Fruit fly (Drosophila melanogaster): ENCODE results near the gene CG7606.
A peak's percentile ranks its signal among the peaks of the same experiment; 100 is the strongest.

The CG7606 gene

dm6 chr3R:17604198-17604879 lies 8.0 kb downstream of the CG7606 start (continued):
- TF ChIP-seq Doc3 (GFP tag; IDR thresholded peaks at IDR 0.05; ENCODE audit: partially characterized antibody), result no peak
- peak; percentile 22; the same call in 1 of the 2 replicates for TF ChIP-seq CG14667 (GFP tag; IDR thresholded peaks at IDR 0.05)
- peak; percentile 89 for TF ChIP-seq CG12391 (tag; optimal IDR thresholded peaks at IDR 0.05)
- no peak for TF ChIP-seq prd (optimal IDR thresholded peaks at IDR 0.05)
- TF ChIP-seq prd (GFP tag; IDR thresholded peaks at IDR 0.05), result peak; percentile 87
- no peak for TF ChIP-seq Myb (GFP tag; optimal IDR thresholded peaks at IDR 0.05)
- no peak for TF ChIP-seq CG17186 (GFP tag; optimal IDR thresholded peaks at IDR 0.05)
- 0 out of 2 replicates have a peak, but pooled peaks have one; percentile 34 for TF ChIP-seq CG4360 (GFP tag; IDR thresholded peaks at IDR 0.05)
- peak; percentile 54 for TF ChIP-seq Rfx (GFP tag; IDR thresholded peaks at IDR 0.05)
- no peak for TF ChIP-seq toy (GFP tag; IDR thresholded peaks at IDR 0.05)
- TF ChIP-seq hb (GFP tag; IDR thresholded peaks at IDR 0.05; ENCODE audit: partially characterized antibody), result no peak
- peak; percentile 59 for TF ChIP-seq CG10654 (GFP tag; optimal IDR thresholded peaks at IDR 0.05)
- no peak for TF ChIP-seq C15 (GFP tag; IDR thresholded peaks at IDR 0.05)
- TF ChIP-seq repo (GFP tag; optimal IDR thresholded peaks at IDR 0.05), result no peak
- TF ChIP-seq Pdp1 (GFP tag; optimal IDR thresholded peaks at IDR 0.05), result peak; percentile 50 to 93
- peak; percentile 84 for TF ChIP-seq CG3281 (GFP tag; optimal IDR thresholded peaks at IDR 0.05)
- peak; percentile 79 for TF ChIP-seq org-1 (GFP tag; optimal IDR thresholded peaks at IDR 0.05)
- TF ChIP-seq pnt (GFP tag; optimal IDR thresholded peaks at IDR 0.05), result no peak
- TF ChIP-seq fd64A (GFP tag; optimal IDR thresholded peaks at IDR 0.05), result peak; percentile 42
- TF ChIP-seq CG30431 (GFP tag; optimal IDR thresholded peaks at IDR 0.05), result peak; percentile 83
- peak; percentile 91 for TF ChIP-seq CG11504 (tag; optimal IDR thresholded peaks at IDR 0.05)
- TF ChIP-seq gsb-n (tag; optimal IDR thresholded peaks at IDR 0.05), result peak; percentile 84
- TF ChIP-seq CG8089 (GFP tag; optimal IDR thresholded peaks at IDR 0.05), result peak; percentile 6
- peak; percentile 51 for TF ChIP-seq CG4328 (GFP tag; optimal IDR thresholded peaks at IDR 0.05)
- no peak for TF ChIP-seq Tbp (GFP tag; optimal IDR thresholded peaks at IDR 0.05)
- peak; percentile 82 for TF ChIP-seq CG6854 (GFP tag; optimal IDR thresholded peaks at IDR 0.05)
- TF ChIP-seq CG13894 (tag; optimal IDR thresholded peaks at IDR 0.05), result peak; percentile 12
- TF ChIP-seq pzg (GFP tag; optimal IDR thresholded peaks at IDR 0.05), result no peak
- TF ChIP-seq jing (GFP tag; optimal IDR thresholded peaks at IDR 0.05), result peak; percentile 49
- no peak for TF ChIP-seq CkIIα-i1 (GFP tag; IDR thresholded peaks at IDR 0.05)
- TF ChIP-seq CG17802 (tag; optimal IDR thresholded peaks at IDR 0.05), result peak; percentile 57
- TF ChIP-seq Bteb2 (GFP tag; optimal IDR thresholded peaks at IDR 0.05), result no peak
- peak; percentile 89 for TF ChIP-seq Oli (tag; optimal IDR thresholded peaks at IDR 0.05)
- no peak for TF ChIP-seq Hmx (GFP tag; optimal IDR thresholded peaks at IDR 0.05)
- TF ChIP-seq ato (GFP tag; IDR thresholded peaks at IDR 0.05; ENCODE audit: partially characterized antibody), result no peak
- peak; percentile 84 for TF ChIP-seq scrt (GFP tag; optimal IDR thresholded peaks at IDR 0.05)
- no peak for TF ChIP-seq CG6175 (GFP tag; IDR thresholded peaks at IDR 0.05)
- no peak for TF ChIP-seq CG2889 (GFP tag; IDR thresholded peaks at IDR 0.05)
- TF ChIP-seq trh (GFP tag; optimal IDR thresholded peaks at IDR 0.05), result peak; percentile 14
- peak; percentile 79 for TF ChIP-seq Spps (tag; optimal IDR thresholded peaks at IDR 0.05)
- peak; percentile 88 for TF ChIP-seq ac (GFP tag; optimal IDR thresholded peaks at IDR 0.05)
- TF ChIP-seq CG6813 (GFP tag; optimal IDR thresholded peaks at IDR 0.05), result peak; percentile 88
- peak; percentile 29 for TF ChIP-seq CG8944 (GFP tag; optimal IDR thresholded peaks at IDR 0.05)
- TF ChIP-seq Hmr (GFP tag; optimal IDR thresholded peaks at IDR 0.05), result peak; percentile 90
- TF ChIP-seq CG1602 (GFP tag; optimal IDR thresholded peaks at IDR 0.05), result peak; percentile 69
- peak; percentile 56 for TF ChIP-seq CG31388 (GFP tag; optimal IDR thresholded peaks at IDR 0.05)
- TF ChIP-seq ash1 (GFP tag; optimal IDR thresholded peaks at IDR 0.05), result no peak
- TF ChIP-seq Bdp1 (GFP tag; optimal IDR thresholded peaks at IDR 0.05), result peak; percentile 33
- TF ChIP-seq CG8388 (GFP tag; optimal IDR thresholded peaks at IDR 0.05), result peak; percentile 87
- TF ChIP-seq CG16813 (GFP tag; IDR thresholded peaks at IDR 0.05; ENCODE audit: partially characterized antibody), result 0 out of 3 replicates have a peak, but pooled peaks have one; percentile 16
